Fruit fly (Drosophila melanogaster) whole organism, embryonic: ENCODE results near the gene mus101.
A peak's percentile ranks its signal among the peaks of the same experiment; 100 is the strongest.

Experiments
- CG11456 ChIP-seq: fragments of 200-800 bp; sonication (Bioruptor generic); IDR thresholded peaks from 3 replicates; pipeline ENCODE4 v1.3.6; 2022; ENCODE audit warnings: missing biosample characterization, missing genetic modification characterization
- CG14050 ChIP-seq: fragments of 200-800 bp; sonication (Bioruptor generic); IDR thresholded peaks from 3 replicates; pipeline ENCODE4 v1.3.6; 2022; ENCODE audit warnings: missing biosample characterization, missing genetic modification characterization
- CG16815 ChIP-seq: fragments of 200-800 bp; sonication (Bioruptor generic); optimal IDR thresholded peaks from 3 replicates; lab custom pipeline; 2017; ENCODE audit warnings: missing biosample characterization, mild to moderate bottlenecking, missing genetic modification characterization
- CG17829 ChIP-seq: fragments of 200-800 bp; optimal IDR thresholded peaks from 2 replicates; lab custom pipeline; 2019; ENCODE audit warnings: missing biosample characterization, mild to moderate bottlenecking, missing genetic modification characterization, moderate library complexity
- CG1792 ChIP-seq: fragments of 200-800 bp; sonication (Bioruptor generic); optimal IDR thresholded peaks from 2 replicates; lab custom pipeline; 2016; ENCODE audit warnings: missing biosample characterization, missing genetic modification characterization
- CG2120 ChIP-seq: fragments of 200-800 bp; sonication (Bioruptor generic); optimal IDR thresholded peaks from 3 replicates; lab custom pipeline; 2016; ENCODE audit warnings: missing biosample characterization, missing genetic modification characterization
- CG2202 ChIP-seq: fragments of 200-800 bp; sonication (Bioruptor generic); optimal IDR thresholded peaks from 2 replicates; lab custom pipeline; 2018; ENCODE audit warnings: missing biosample characterization, mild to moderate bottlenecking, missing genetic modification characterization
- CG32532 ChIP-seq: fragments of 200-800 bp; sonication (Bioruptor generic); IDR thresholded peaks from 2 replicates; pipeline ENCODE4 v1.3.6; 2022; ENCODE audit warnings: missing biosample characterization, missing genetic modification characterization
- CG3995 ChIP-seq: fragments of 200-800 bp; sonication (Bioruptor generic); optimal IDR thresholded peaks from 3 replicates; lab custom pipeline; 2016; ENCODE audit warnings: missing biosample characterization, missing genetic modification characterization
- CG4707 ChIP-seq: fragments of 200-800 bp; sonication (Bioruptor generic); optimal IDR thresholded peaks from 2 replicates; lab custom pipeline; 2018; ENCODE audit warnings: missing biosample characterization, mild to moderate bottlenecking, missing genetic modification characterization, moderate library complexity
- CG5953 ChIP-seq: fragments of 200-800 bp; sonication (Bioruptor generic); IDR thresholded peaks from 2 replicates; pipeline ENCODE4 v1.3.6; 2022; ENCODE audit warnings: missing biosample characterization, missing genetic modification characterization
- CG6689 ChIP-seq: fragments of 200-800 bp; sonication (Bioruptor generic); IDR thresholded peaks from 2 replicates; pipeline ENCODE4 v1.3.6; 2022; ENCODE audit warnings: missing biosample characterization, missing genetic modification characterization
- CG7556 ChIP-seq: fragments of 200-800 bp; sonication (Bioruptor generic); optimal IDR thresholded peaks from 2 replicates; lab custom pipeline; 2017; ENCODE audit warnings: missing biosample characterization, mild to moderate bottlenecking, missing genetic modification characterization
- CG7987 ChIP-seq: fragments of 200-800 bp; sonication (Bioruptor generic); optimal IDR thresholded peaks from 2 replicates; lab custom pipeline; 2018; ENCODE audit warnings: missing biosample characterization, mild to moderate bottlenecking, missing genetic modification characterization, moderate library complexity
- CG8765 ChIP-seq: fragments of 200-800 bp; sonication (Bioruptor generic); IDR thresholded peaks from 2 replicates; pipeline ENCODE4 v1.3.6; 2022; ENCODE audit warnings: missing biosample characterization, missing genetic modification characterization
- CG9215 ChIP-seq: fragments of 200-800 bp; sonication (Bioruptor generic); IDR thresholded peaks from 2 replicates; pipeline ENCODE4 v1.3.6; 2022; ENCODE audit warnings: missing biosample characterization, missing genetic modification characterization
- CG9817 ChIP-seq: fragments of 200-800 bp; sonication (Bioruptor generic); optimal IDR thresholded peaks from 2 replicates; lab custom pipeline; 2018; ENCODE audit warnings: missing biosample characterization, mild to moderate bottlenecking, missing genetic modification characterization, moderate library complexity
- CTCF ChIP-seq: fragments of 200-800 bp; sonication (Bioruptor generic); optimal IDR thresholded peaks from 2 replicates; lab custom pipeline; 2017; ENCODE audit warnings: missing biosample characterization, mild to moderate bottlenecking, missing genetic modification characterization, moderate library complexity
- D19B ChIP-seq: fragments of 200-800 bp; sonication (Bioruptor generic); optimal IDR thresholded peaks from 2 replicates; lab custom pipeline; 2017; ENCODE audit warnings: missing biosample characterization, mild to moderate bottlenecking, missing genetic modification characterization
- Dek ChIP-seq: fragments of 200-800 bp; sonication (Bioruptor generic); optimal IDR thresholded peaks from 3 replicates; lab custom pipeline; 2019; ENCODE audit warnings: missing biosample characterization, mild to moderate bottlenecking, missing genetic modification characterization, moderate library complexity
- Dll ChIP-seq: fragments of 200-800 bp; sonication (Bioruptor generic); IDR thresholded peaks from 4 replicates; pipeline ENCODE4 v1.3.6; 2022; ENCODE audit warnings: missing biosample characterization, missing genetic modification characterization; ENCODE audit not compliant: partially characterized antibody
- Gsc ChIP-seq: fragments of 200-800 bp; sonication (Bioruptor generic); IDR thresholded peaks from 2 replicates; pipeline ENCODE4 v1.3.6; 2022; ENCODE audit warnings: missing biosample characterization, missing genetic modification characterization
- MESR4 ChIP-seq: fragments of 200-800 bp; sonication (Bioruptor generic); optimal IDR thresholded peaks from 2 replicates; lab custom pipeline; 2018; ENCODE audit warnings: missing biosample characterization, mild to moderate bottlenecking, missing genetic modification characterization, moderate library complexity
- Nf-YA ChIP-seq: fragments of 200-800 bp; sonication (Bioruptor generic); IDR thresholded peaks from 2 replicates; pipeline ENCODE4 v1.3.6; 2022; ENCODE audit warnings: missing biosample characterization, missing genetic modification characterization
- Oli ChIP-seq: fragments of 200-800 bp; sonication (Bioruptor generic); optimal IDR thresholded peaks from 2 replicates; lab custom pipeline; 2018; ENCODE audit warnings: missing biosample characterization, mild to moderate bottlenecking, missing genetic modification characterization, moderate library complexity
- Opbp ChIP-seq: fragments of 200-800 bp; sonication (Bioruptor generic); IDR thresholded peaks from 3 replicates; pipeline ENCODE4 v1.3.6; 2022; ENCODE audit warnings: missing biosample characterization, missing genetic modification characterization; ENCODE audit not compliant: partially characterized antibody
- Stat92E ChIP-seq, 3 experiments: fragments of >200 bp in 2 of 3; fragments of 200-800 bp in 1 of 3; sonication (Bioruptor generic) in 1 of 3; optimal IDR thresholded peaks; 2 replicates each; lab custom pipeline; 2017 to 2019; ENCODE audit warnings: missing biosample characterization in 3 of 3, missing genetic modification characterization in 3 of 3, mild to moderate bottlenecking in 1 of 3, moderate library complexity in 1 of 3
- Usf ChIP-seq: fragments of 200-800 bp; sonication (Bioruptor generic); optimal IDR thresholded peaks from 2 replicates; lab custom pipeline; 2017; ENCODE audit warnings: missing genotype, missing biosample characterization, missing genetic modification characterization
- YL-1 ChIP-seq: fragments of 200-800 bp; sonication (Bioruptor generic); optimal IDR thresholded peaks from 3 replicates; lab custom pipeline; 2017; ENCODE audit warnings: missing biosample characterization, mild to moderate bottlenecking, missing genetic modification characterization
- ara ChIP-seq: fragments of 200-800 bp; sonication (Bioruptor generic); IDR thresholded peaks from 2 replicates; pipeline ENCODE4 v1.3.6; 2022; ENCODE audit warnings: missing biosample characterization, missing genetic modification characterization
- ase ChIP-seq: fragments of 200-800 bp; sonication (Bioruptor generic); IDR thresholded peaks from 3 replicates; pipeline ENCODE4 v1.3.6; 2022; ENCODE audit warnings: missing biosample characterization, missing genetic modification characterization
- ash1 ChIP-seq: fragments of 200-800 bp; sonication (Bioruptor generic); optimal IDR thresholded peaks from 2 replicates; lab custom pipeline; 2018; ENCODE audit warnings: missing biosample characterization, mild to moderate bottlenecking, missing genetic modification characterization
- ato ChIP-seq: fragments of 200-800 bp; sonication (Bioruptor generic); IDR thresholded peaks from 2 replicates; pipeline ENCODE4 v1.3.6; 2022; ENCODE audit warnings: missing biosample characterization, missing genetic modification characterization; ENCODE audit not compliant: partially characterized antibody
- cato ChIP-seq: fragments of 200-800 bp; sonication (Bioruptor generic); optimal IDR thresholded peaks from 2 replicates; lab custom pipeline; 2016; ENCODE audit warnings: missing biosample characterization, missing genetic modification characterization, borderline replicate concordance
- crol ChIP-seq: fragments of 200-800 bp; sonication (Bioruptor generic); IDR thresholded peaks from 2 replicates; pipeline ENCODE4 v1.3.6; 2022; ENCODE audit warnings: missing biosample characterization, missing genetic modification characterization
- gfzf ChIP-seq: fragments of 200-800 bp; sonication (Bioruptor generic); optimal IDR thresholded peaks from 2 replicates; lab custom pipeline; 2016; ENCODE audit warnings: missing biosample characterization, mild to moderate bottlenecking, missing genetic modification characterization, moderate library complexity
- grn ChIP-seq: fragments of 200-800 bp; sonication (Bioruptor generic); optimal IDR thresholded peaks from 3 replicates; lab custom pipeline; 2017; ENCODE audit warnings: missing biosample characterization, missing genetic modification characterization
- gro ChIP-seq: fragments of 200-800 bp; sonication (Bioruptor generic); optimal IDR thresholded peaks from 2 replicates; lab custom pipeline; 2016; ENCODE audit warnings: missing biosample characterization, missing genetic modification characterization
- gsb ChIP-seq: fragments of 200-800 bp; sonication (Bioruptor generic); IDR thresholded peaks from 2 replicates; pipeline ENCODE4 v1.3.6; 2022; ENCODE audit warnings: missing biosample characterization, missing genetic modification characterization
- hbn ChIP-seq: fragments of 200-800 bp; sonication (Bioruptor generic); IDR thresholded peaks from 2 replicates; pipeline ENCODE4 v1.3.6; 2022; ENCODE audit warnings: missing biosample characterization, missing genetic modification characterization; ENCODE audit not compliant: partially characterized antibody
- org-1 ChIP-seq: fragments of 200-800 bp; sonication (Bioruptor generic); optimal IDR thresholded peaks from 2 replicates; lab custom pipeline; 2017; ENCODE audit warnings: missing biosample characterization, missing genetic modification characterization
- pho ChIP-seq: fragments of 200-800 bp; sonication (Bioruptor generic); optimal IDR thresholded peaks from 2 replicates; lab custom pipeline; 2016; ENCODE audit warnings: missing biosample characterization, missing genetic modification characterization
- pros ChIP-seq: fragments of 200-800 bp; sonication (Bioruptor generic); optimal IDR thresholded peaks from 3 replicates; lab custom pipeline; 2019; ENCODE audit warnings: missing biosample characterization, mild to moderate bottlenecking, missing genetic modification characterization, moderate library complexity
- slp2 ChIP-seq: fragments of 200-800 bp; sonication (Bioruptor generic); optimal IDR thresholded peaks from 2 replicates; lab custom pipeline; 2016; ENCODE audit warnings: missing biosample characterization, missing genetic modification characterization
- stwl ChIP-seq: fragments of 200-800 bp; sonication (Bioruptor generic); optimal IDR thresholded peaks from 3 replicates; lab custom pipeline; 2018; ENCODE audit warnings: missing biosample characterization, mild to moderate bottlenecking, missing genetic modification characterization, moderate library complexity
- toy ChIP-seq: fragments of 200-800 bp; sonication (Bioruptor generic); IDR thresholded peaks from 2 replicates; pipeline ENCODE4 v1.3.6; 2022; ENCODE audit warnings: missing biosample characterization, missing genetic modification characterization
- twi ChIP-seq: fragments of 200-800 bp; optimal IDR thresholded peaks from 2 replicates; lab custom pipeline; 2019; ENCODE audit warnings: missing biosample characterization, mild to moderate bottlenecking, missing genetic modification characterization, moderate library complexity
- tx ChIP-seq: fragments of 200-800 bp; sonication (Bioruptor generic); optimal IDR thresholded peaks from 2 replicates; lab custom pipeline; 2016; ENCODE audit warnings: missing biosample characterization, missing genetic modification characterization
- yki ChIP-seq: fragments of >200 bp; optimal IDR thresholded peaks from 3 replicates; lab custom pipeline; 2018
- z ChIP-seq: fragments of 200-800 bp; sonication (Bioruptor generic); IDR thresholded peaks from 3 replicates; pipeline ENCODE4 v1.3.6; 2022; ENCODE audit warnings: missing biosample characterization, missing genetic modification characterization
- zen2 ChIP-seq: fragments of 200-800 bp; sonication (Bioruptor generic); IDR thresholded peaks from 3 replicates; pipeline ENCODE4 v1.3.6; 2022; ENCODE audit warnings: missing biosample characterization, missing genetic modification characterization; ENCODE audit not compliant: partially characterized antibody
- zfh2 ChIP-seq: fragments of 200-800 bp; sonication (Bioruptor generic); optimal IDR thresholded peaks from 2 replicates; lab custom pipeline; 2016; ENCODE audit warnings: missing biosample characterization, missing genetic modification characterization

mus101 gene

dm6 chrX:13740062-13740461, 18.0 kb downstream of the mus101 start (continued):
- TF ChIP-seq CG1792 (GFP tag; lab: Kevin White, UChicago) (peak; percentile 61), CG3995 (peak; percentile 36), Stat92E (GFP tag; optimal IDR thresholded peaks at IDR 0.05; lab: Kevin White, UChicago) (no peak), stwl (tag; lab: Kevin White, UChicago) (no peak), Oli (tag; lab: Kevin White, UChicago) (peak; percentile 58), CG7987 (peak; percentile 75), gsb (GFP tag; lab: Robert Waterston, UW) (peak; percentile 70), Nf-YA (GFP tag; lab: Robert Waterston, UW) (peak; percentile 33; the same call in 1 of the 2 replicates), slp2 (GFP tag; lab: Kevin White, UChicago) (peak; percentile 39), gro (GFP tag; lab: Kevin White, UChicago) (no peak), ase (GFP tag; lab: Robert Waterston, UW) (peak; percentile 65; the same call in 2 of the 3 replicates), crol (0 out of 2 replicates have a peak, but pooled peaks have one; percentile 15), CG17829 (tag; lab: Kevin White, UChicago) (peak; percentile 71), CG5953 (GFP tag; lab: Robert Waterston, UW) (peak; percentile 78), CG16815 (peak; percentile 66), Opbp (no peak), cato (GFP tag; lab: Kevin White, UChicago) (peak; percentile 9), CG7556 (no peak), Dek (tag; lab: Kevin White, UChicago) (peak; percentile 76), twi (peak; percentile 26), CG6689 (GFP tag; lab: Robert Waterston, UW) (peak; percentile 43; the same call in 1 of the 2 replicates), grn (GFP tag; lab: Kevin White, UChicago) (no peak), CG14050 (GFP tag; lab: Robert Waterston, UW) (peak; percentile 70; the same call in 2 of the 3 replicates), D19B (GFP tag; lab: Kevin White, UChicago) (peak; percentile 52), Dll (GFP tag; lab: Robert Waterston, UW) (no peak), zen2 (GFP tag; lab: Robert Waterston, UW) (no peak), zfh2 (GFP tag; lab: Kevin White, UChicago) (peak; percentile 86), CG9215 (GFP tag; lab: Robert Waterston, UW) (peak; percentile 73), toy (GFP tag; lab: Robert Waterston, UW) (peak; percentile 68), YL-1 (no peak), yki (lab: Kevin White, UChicago) (no peak), pho (GFP tag; lab: Kevin White, UChicago) (peak; percentile 48), MESR4 (peak; percentile 32), ash1 (GFP tag; lab: Kevin White, UChicago) (peak; percentile 78), hbn (GFP tag; lab: Robert Waterston, UW) (no peak), CG2120 (GFP tag; lab: Kevin White, UChicago) (peak; percentile 89), Usf (GFP tag; lab: Kevin White, UChicago) (peak; percentile 65), ara (GFP tag; lab: Robert Waterston, UW) (peak; percentile 72), ato (GFP tag; lab: Robert Waterston, UW) (no peak), Gsc (GFP tag; lab: Robert Waterston, UW) (no peak), pros (no peak), CG32532 (GFP tag; lab: Robert Waterston, UW) (peak; percentile 91), CG11456 (peak; percentile 95), CTCF (GFP tag; lab: Kevin White, UChicago) (no peak), CG9817 (tag; lab: Kevin White, UChicago) (peak; percentile 84), CG4707 (GFP tag; lab: Kevin White, UChicago) (peak; percentile 52), z (GFP tag; lab: Robert Waterston, UW) (peak; percentile 53; the same call in 1 of the 3 replicates), gfzf (GFP tag; lab: Kevin White, UChicago) (no peak), tx (peak; percentile 78), CG8765 (GFP tag; lab: Robert Waterston, UW) (peak; percentile 69), CG2202 (tag; lab: Kevin White, UChicago) (peak; percentile 15), org-1 (GFP tag; lab: Kevin White, UChicago) (peak; percentile 44)
